Fruit fly (Drosophila melanogaster): ENCODE data around the gene RhoGAP93B.

- no peak for TF ChIP-seq CG9139 (GFP tag; optimal IDR thresholded peaks at IDR 0.05)
- no peak for TF ChIP-seq Gug (GFP tag; IDR thresholded peaks at IDR 0.05)
- TF ChIP-seq spab (GFP tag; optimal IDR thresholded peaks at IDR 0.05), result no peak
- no peak for TF ChIP-seq CG4318 (GFP tag; optimal IDR thresholded peaks at IDR 0.05)
- no peak for TF ChIP-seq pdm3 (GFP tag; optimal IDR thresholded peaks at IDR 0.05)
- no peak for TF ChIP-seq CG11762 (GFP tag; optimal IDR thresholded peaks at IDR 0.05; ENCODE audit: insufficient read depth)
- no peak for TF ChIP-seq esn (GFP tag; optimal IDR thresholded peaks at IDR 0.05)
- TF ChIP-seq fd85E (GFP tag; optimal IDR thresholded peaks at IDR 0.05), result no peak
- no peak for TF ChIP-seq Hr39 (GFP tag; optimal IDR thresholded peaks at IDR 0.05)
- no peak for TF ChIP-seq CG10631 (GFP tag; optimal IDR thresholded peaks at IDR 0.05)
- TF ChIP-seq svp (GFP tag), result no peak
- no peak for TF ChIP-seq Sox102F (GFP tag; optimal IDR thresholded peaks at IDR 0.05)
- TF ChIP-seq topi (GFP tag; optimal IDR thresholded peaks at IDR 0.05), result no peak
- TF ChIP-seq lz (GFP tag; optimal IDR thresholded peaks at IDR 0.05), result no peak
These were observed 3.3 kb downstream of the RhoGAP93B start for dm6 chr3R:21094292-21094691.
